Worm (Caenorhabditis elegans): ENCODE data around the gene nspg-8.

Gene nspg-8

ce11 chrIII:1228593-1228992, 46.7 kb downstream of the nspg-8 start:
- TF ChIP-seq F23B12.7 (tag; optimal IDR thresholded peaks at IDR 0.05; ENCODE audit: insufficient read depth) (no peak), athp-1 (tag; optimal IDR thresholded peaks at IDR 0.05) (no peak), lsl-1 (GFP tag; optimal IDR thresholded peaks at IDR 0.05) (no peak), nfya-2 (GFP tag; IDR thresholded peaks at IDR 0.05) (no peak), attf-5 (GFP tag; optimal IDR thresholded peaks at IDR 0.05) (no peak), F39B2.1 (GFP tag; IDR thresholded peaks at IDR 0.05) (no peak), zfh-2 (GFP tag; conservative IDR thresholded peaks at IDR 0.05) (no peak), C17E4.6 (GFP tag; IDR thresholded peaks at IDR 0.05) (no peak), nhr-80 (tag; optimal IDR thresholded peaks at IDR 0.05) (no peak)

- TF ChIP-seq hmg-1.2 (GFP tag; IDR thresholded peaks at IDR 0.05) (peak; percentile 79), B0035.1 (tag; optimal IDR thresholded peaks at IDR 0.05) (no peak), madf-6 (GFP tag; IDR thresholded peaks at IDR 0.05) (no peak), F22D6.2 (tag; optimal IDR thresholded peaks at IDR 0.05) (no peak), zfh-2 (GFP tag; conservative IDR thresholded peaks at IDR 0.05) (peak; percentile 63), K11D2.4 (GFP tag; IDR thresholded peaks at IDR 0.05) (no peak), egl-44 (GFP tag; IDR thresholded peaks at IDR 0.05) (no peak), nhr-90 (tag; optimal IDR thresholded peaks at IDR 0.05) (no peak), F49E8.2 (tag; optimal IDR thresholded peaks at IDR 0.05; ENCODE audit: insufficient read depth) (no peak), attf-6 (GFP tag; IDR thresholded peaks at IDR 0.05) (no peak), hrde-1 (tag; optimal IDR thresholded peaks at IDR 0.05; ENCODE audit: borderline replicate concordance) (no peak), B0019.2 (GFP tag; conservative IDR thresholded peaks at IDR 0.05) (no peak)
These were observed 47.7 kb downstream of the nspg-8 start for ce11 chrIII:1229510-1229909.

DNA sequence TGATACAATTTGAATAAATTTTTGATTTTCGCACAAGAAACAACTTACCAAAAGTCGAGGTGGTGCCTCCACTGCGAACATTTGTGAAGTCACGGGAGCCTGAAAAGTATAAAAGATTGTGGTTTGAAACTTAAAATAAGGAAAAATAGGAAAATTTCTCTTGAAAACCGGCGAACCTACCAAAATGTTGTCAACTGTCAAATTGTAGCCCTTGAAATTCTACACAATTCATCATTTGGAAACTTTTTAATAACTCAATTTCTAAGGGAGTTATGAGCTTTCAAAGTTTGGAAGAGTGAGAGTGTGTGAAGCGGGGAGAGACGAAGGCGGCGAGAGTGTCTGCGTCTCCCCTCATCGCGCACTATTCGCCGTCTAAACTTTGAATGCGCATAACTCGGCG, 48.3 kb downstream of the nspg-8 start, which contains the start of gene pes-4:
pes-4 (minus strand) TSS at position 101 of the 400 bp plus-strand sequence.
- TF ChIP-seq mxl-1 (tag; optimal IDR thresholded peaks at IDR 0.05) (no peak), hmg-1.2 (GFP tag; IDR thresholded peaks at IDR 0.05) (peak; percentile 46; the same call in 1 of the 2 replicates)

DNA sequence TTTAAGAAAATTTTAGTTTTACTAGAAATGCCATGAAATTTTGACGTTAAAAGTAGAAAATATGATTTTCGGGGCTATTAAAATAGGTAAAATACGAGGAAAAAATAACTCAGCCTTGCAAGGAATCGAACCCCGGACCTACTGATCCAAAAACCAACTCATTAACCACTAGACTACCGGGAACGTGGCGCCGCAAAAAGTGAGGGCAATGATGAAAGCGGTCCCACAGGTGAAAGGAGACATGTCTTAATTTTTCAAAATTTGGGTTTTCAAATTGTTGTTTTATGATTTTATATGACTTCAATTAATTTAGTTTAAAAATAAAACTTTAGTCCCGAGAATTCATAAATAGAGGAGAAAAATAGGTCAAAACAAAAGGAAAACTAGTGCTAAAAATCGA, 48.8 kb downstream of the nspg-8 start:
- peak; percentile 65 for TF ChIP-seq B0261.1 (tag; optimal IDR thresholded peaks at IDR 0.05)
- no peak for TF ChIP-seq athp-1 (tag; optimal IDR thresholded peaks at IDR 0.05)
- TF ChIP-seq ama-1 (optimal IDR thresholded peaks at IDR 0.05) = no peak
- TF ChIP-seq ama-1 (GFP tag; optimal IDR thresholded peaks at IDR 0.05) = no peak
- no peak for TF ChIP-seq hmg-1.2 (GFP tag; IDR thresholded peaks at IDR 0.05)
- TF ChIP-seq Y95B8A.8 (GFP tag; IDR thresholded peaks at IDR 0.05) = no peak
- no peak for TF ChIP-seq attf-5 (GFP tag; optimal IDR thresholded peaks at IDR 0.05)
- no peak for TF ChIP-seq lir-1 (GFP tag; conservative IDR thresholded peaks at IDR 0.05)
- TF ChIP-seq rcor-1 (GFP tag; IDR thresholded peaks at IDR 0.05) = no peak
- TF ChIP-seq tbp1 (GFP tag; optimal IDR thresholded peaks at IDR 0.05) = peak; percentile 82
- peak; percentile 13 for TF ChIP-seq rpc-1 (optimal IDR thresholded peaks at IDR 0.05)
- peak; percentile 60 for TF ChIP-seq rpc-1 (tag; optimal IDR thresholded peaks at IDR 0.05)
- no peak for TF ChIP-seq lin-26 (GFP tag; IDR thresholded peaks at IDR 0.05)
- TF ChIP-seq dox-1 (GFP tag; IDR thresholded peaks at IDR 0.05) = no peak
- no peak for TF ChIP-seq tlf-1 (GFP tag; optimal IDR thresholded peaks at IDR 0.05)
- no peak for TF ChIP-seq akir-1 (GFP tag; optimal IDR thresholded peaks at IDR 0.05)

DNA sequence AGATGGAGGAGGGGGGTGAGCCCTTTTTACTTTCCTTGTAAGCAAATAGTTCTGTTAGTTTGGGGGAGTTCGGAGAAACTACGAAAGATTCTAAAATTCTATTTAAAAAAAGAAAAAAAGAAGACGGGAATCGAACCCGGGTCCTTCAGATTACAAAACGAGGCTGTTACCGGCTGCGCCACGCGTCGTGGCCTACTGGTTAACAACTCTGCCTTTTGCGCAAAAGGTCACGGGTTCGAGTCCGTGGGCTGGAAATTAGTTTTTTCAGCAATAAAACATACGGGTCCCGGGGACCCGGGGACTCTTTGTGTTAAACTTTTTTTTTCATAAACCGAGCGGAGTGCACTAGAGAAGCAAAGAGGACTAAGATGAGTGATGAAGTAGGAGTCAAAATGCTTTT, 49.3 kb downstream of the nspg-8 start:
- no peak for TF ChIP-seq chd-7 (tag; optimal IDR thresholded peaks at IDR 0.05)
- TF ChIP-seq Y79H2A.3 (GFP tag; conservative IDR thresholded peaks at IDR 0.05) = no peak
- TF ChIP-seq snpc-1.1 (tag; optimal IDR thresholded peaks at IDR 0.05; ENCODE audit: insufficient read depth) = no peak
- no peak for TF ChIP-seq madf-3 (GFP tag; IDR thresholded peaks at IDR 0.05)
- no peak for TF ChIP-seq lag-1 (GFP tag; IDR thresholded peaks at IDR 0.05)
- 0 out of 2 replicates have a peak, but pooled peaks have one; percentile 23 for TF ChIP-seq zfh-2 (GFP tag; conservative IDR thresholded peaks at IDR 0.05)
- no peak for TF ChIP-seq repo-1 (tag; optimal IDR thresholded peaks at IDR 0.05)
- no peak for TF ChIP-seq mcd-1 (GFP tag; IDR thresholded peaks at IDR 0.05)
- no peak for TF ChIP-seq bed-1 (GFP tag; IDR thresholded peaks at IDR 0.05)
- TF ChIP-seq mxl-1 (tag; optimal IDR thresholded peaks at IDR 0.05) = no peak
- TF ChIP-seq nhr-90 (tag; optimal IDR thresholded peaks at IDR 0.05) = no peak
- no peak for TF ChIP-seq ets-4 (GFP tag; optimal IDR thresholded peaks at IDR 0.05)
- TF ChIP-seq D2030.7 (GFP tag; IDR thresholded peaks at IDR 0.05) = peak; percentile 39; the same call in 1 of the 2 replicates
- TF ChIP-seq F39B2.1 (GFP tag; IDR thresholded peaks at IDR 0.05) = no peak
